Worm (Caenorhabditis elegans): ENCODE results near the gene C47D2.1.

DNA sequence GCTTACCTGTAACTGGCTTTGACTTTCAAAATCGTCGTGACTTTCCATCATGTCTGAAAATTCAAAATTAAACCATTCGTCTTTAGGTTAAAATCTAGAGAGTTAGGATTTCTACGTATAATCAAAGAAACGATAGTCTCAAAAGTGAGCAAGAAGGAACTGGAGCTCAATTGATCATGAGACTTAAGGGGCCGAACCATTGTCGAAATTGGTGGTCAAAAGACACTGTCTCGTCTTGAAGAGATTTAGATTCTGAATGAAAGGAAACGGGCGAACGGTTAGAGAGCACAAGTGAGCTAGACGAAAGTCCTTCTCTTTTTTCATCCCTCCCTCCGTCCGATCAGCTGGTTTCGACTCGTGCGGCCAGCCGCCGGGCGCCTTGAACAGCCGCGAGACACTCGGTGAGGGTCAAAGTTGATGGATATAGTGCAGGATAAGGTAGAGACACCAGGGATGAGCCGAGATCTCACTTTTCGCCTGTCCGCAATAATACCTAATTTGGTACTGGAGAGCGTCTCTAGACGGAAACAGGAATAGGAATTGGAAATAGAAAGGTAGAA is 46.3 kb downstream of the C47D2.1 start, which contains the start of gene M60.7:
- TF ChIP-seq ama-1 (optimal IDR thresholded peaks at IDR 0.05): no peak
- TF ChIP-seq ceh-36 (tag; optimal IDR thresholded peaks at IDR 0.05): no peak
- no peak for TF ChIP-seq hnd-1 (tag; optimal IDR thresholded peaks at IDR 0.05)
- TF ChIP-seq flt-1 (GFP tag; IDR thresholded peaks at IDR 0.05): no peak
- TF ChIP-seq sea-1 (GFP tag; conservative IDR thresholded peaks at IDR 0.05): no peak
- TF ChIP-seq aly-1 (tag; optimal IDR thresholded peaks at IDR 0.05): no peak
- no peak for TF ChIP-seq ceh-13 (GFP tag; optimal IDR thresholded peaks at IDR 0.05)
- TF ChIP-seq tbx-37 (GFP tag; conservative IDR thresholded peaks at IDR 0.05): no peak
- no peak for TF ChIP-seq F13C5.2 (tag; optimal IDR thresholded peaks at IDR 0.05)
- TF ChIP-seq B0310.2 (tag; optimal IDR thresholded peaks at IDR 0.05): no peak
- no peak for TF ChIP-seq tra-4 (tag; optimal IDR thresholded peaks at IDR 0.05)
- TF ChIP-seq ets-7 (tag; optimal IDR thresholded peaks at IDR 0.05): no peak
